Fruit fly (Drosophila melanogaster) whole organism, pupa: ENCODE results near the gene CG14864.

ENCODE experiments used
- CG10348 ChIP-seq: fragments of 200-800 bp; sonication (Bioruptor generic); IDR thresholded peaks from 2 replicates; pipeline ENCODE4 v1.3.6; 2022; ENCODE audit warnings: missing biosample characterization, missing genetic modification characterization
- CG12605 ChIP-seq: fragments of 200-800 bp; sonication (Bioruptor generic); IDR thresholded peaks from 2 replicates; pipeline ENCODE4 v1.3.6; 2022; ENCODE audit warnings: missing biosample characterization, missing genetic modification characterization
- CG14655 ChIP-seq: fragments of 200-800 bp; sonication (Bioruptor generic); optimal IDR thresholded peaks from 3 replicates; lab custom pipeline; 2017; ENCODE audit warnings: mild to moderate bottlenecking, missing biosample characterization, missing genetic modification reagents, missing genetic modification characterization
- CG15710 ChIP-seq: fragments of 200-800 bp; sonication (Bioruptor generic); optimal IDR thresholded peaks from 2 replicates; lab custom pipeline; 2018; ENCODE audit warnings: missing biosample characterization, mild to moderate bottlenecking, missing genetic modification characterization, moderate library complexity
- CG17806 ChIP-seq: fragments of 200-800 bp; sonication (Bioruptor generic); optimal IDR thresholded peaks from 2 replicates; lab custom pipeline; 2018; ENCODE audit warnings: missing biosample characterization, mild to moderate bottlenecking, missing genetic modification characterization, moderate library complexity
- CG32121 ChIP-seq: fragments of 200-800 bp; sonication (Bioruptor generic); IDR thresholded peaks from 2 replicates; pipeline ENCODE4 v1.3.6; 2022; ENCODE audit warnings: missing biosample characterization, missing genetic modification characterization
- CG8159 ChIP-seq: fragments of 200-800 bp; sonication (Bioruptor generic); optimal IDR thresholded peaks from 3 replicates; lab custom pipeline; 2018; ENCODE audit warnings: missing biosample characterization, mild to moderate bottlenecking, missing genetic modification characterization, moderate library complexity
- CG8301 ChIP-seq: fragments of 200-800 bp; sonication (Bioruptor generic); optimal IDR thresholded peaks from 2 replicates; lab custom pipeline; 2018; ENCODE audit warnings: missing biosample characterization, mild to moderate bottlenecking, missing genetic modification characterization
- CG9948 ChIP-seq: fragments of 200-800 bp; sonication (Bioruptor generic); optimal IDR thresholded peaks from 2 replicates; lab custom pipeline; 2018; ENCODE audit warnings: missing biosample characterization, mild to moderate bottlenecking, missing genetic modification characterization, moderate library complexity
- Snoo ChIP-seq: fragments of 200-800 bp; sonication (Bioruptor generic); optimal IDR thresholded peaks from 3 replicates; lab custom pipeline; 2017; ENCODE audit warnings: missing biosample characterization, mild to moderate bottlenecking, missing genetic modification characterization, inconsistent platforms
- fd96Ca ChIP-seq: fragments of 200-800 bp; sonication (Bioruptor generic); IDR thresholded peaks from 3 replicates; pipeline ENCODE4 v1.3.6; 2022; ENCODE audit warnings: missing biosample characterization, missing genetic modification characterization
- gl ChIP-seq: fragments of 200-800 bp; sonication (Bioruptor generic); optimal IDR thresholded peaks from 2 replicates; lab custom pipeline; 2018; ENCODE audit warnings: missing biosample characterization, mild to moderate bottlenecking, missing genetic modification characterization

DNA sequence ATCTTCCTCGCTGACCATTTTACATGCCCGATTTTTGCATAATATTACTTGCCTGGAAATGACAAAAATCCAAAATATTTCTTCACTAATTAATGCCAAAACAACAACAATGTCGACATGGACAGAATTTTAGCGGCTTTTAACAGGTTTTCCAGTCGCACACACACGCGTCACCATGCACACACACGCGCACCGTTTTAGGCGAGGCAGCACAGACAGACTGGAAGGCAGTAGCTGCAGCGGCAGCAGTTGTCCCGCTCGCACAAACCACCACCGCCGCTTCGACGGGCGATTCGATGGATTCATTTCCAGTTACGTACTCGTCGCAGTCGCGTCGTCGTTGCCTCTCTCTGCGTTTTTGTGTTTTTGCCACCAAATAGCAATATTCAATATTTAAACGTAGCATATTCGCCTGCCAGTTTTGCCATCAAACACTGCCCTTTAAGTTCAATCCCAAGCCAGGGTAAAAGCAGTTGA is 22.3 kb upstream of the CG14864 start, which contains the start of gene CG45218:
- TF ChIP-seq CG14655 (GFP tag; lab: Kevin White, UChicago) (no peak), CG10348 (GFP tag; lab: Robert Waterston, UW) (no peak), CG32121 (no peak), Snoo (tag; lab: Kevin White, UChicago) (peak; percentile 19), CG17806 (tag; lab: Kevin White, UChicago) (no peak), fd96Ca (GFP tag; lab: Robert Waterston, UW) (no peak), CG15710 (tag; lab: Kevin White, UChicago) (no peak), CG9948 (tag; lab: Kevin White, UChicago) (no peak), gl (no peak), CG8159 (no peak), CG12605 (no peak), CG8301 (tag; lab: Kevin White, UChicago) (no peak)
